Fruit fly (Drosophila melanogaster) whole organism, embryonic: ENCODE measurements around the gene Ifrd1.
A peak's percentile ranks its signal among the peaks of the same experiment; 100 is the strongest.

Source experiments
- Ada2b ChIP-seq: fragments of 200-800 bp; sonication (Bioruptor generic); IDR thresholded peaks from 2 replicates; pipeline ENCODE4 v1.3.6; 2022; ENCODE audit warnings: missing biosample characterization, missing genetic modification characterization
- CG10267 ChIP-seq: fragments of 200-800 bp; sonication (Bioruptor generic); optimal IDR thresholded peaks from 2 replicates; lab custom pipeline; 2018; ENCODE audit warnings: missing biosample characterization, mild to moderate bottlenecking, missing genetic modification characterization, moderate library complexity
- CG11504 ChIP-seq: fragments of 200-800 bp; sonication (Bioruptor generic); optimal IDR thresholded peaks from 3 replicates; lab custom pipeline; 2019; ENCODE audit warnings: missing biosample characterization, mild to moderate bottlenecking, missing genetic modification characterization, moderate library complexity
- CG11695 ChIP-seq: fragments of 200-800 bp; sonication (Bioruptor generic); IDR thresholded peaks from 3 replicates; pipeline ENCODE4 v1.3.6; 2022; ENCODE audit warnings: missing biosample characterization, missing genetic modification characterization
- CG12659 ChIP-seq: fragments of 200-800 bp; sonication (Bioruptor generic); optimal IDR thresholded peaks from 3 replicates; lab custom pipeline; 2017; ENCODE audit warnings: mild to moderate bottlenecking, missing biosample characterization, missing genetic modification reagents, missing genetic modification characterization
- CG13123 ChIP-seq: fragments of 200-800 bp; sonication (Bioruptor generic); optimal IDR thresholded peaks from 2 replicates; lab custom pipeline; 2016; ENCODE audit warnings: missing biosample characterization, missing genetic modification characterization
- CG16815 ChIP-seq: fragments of 200-800 bp; sonication (Bioruptor generic); optimal IDR thresholded peaks from 3 replicates; lab custom pipeline; 2017; ENCODE audit warnings: missing biosample characterization, mild to moderate bottlenecking, missing genetic modification characterization
- CG17361 ChIP-seq: fragments of 200-800 bp; sonication (Bioruptor generic); IDR thresholded peaks from 3 replicates; pipeline ENCODE4 v1.3.6; 2022; ENCODE audit warnings: missing biosample characterization, missing genetic modification characterization
- CG2120 ChIP-seq: fragments of 200-800 bp; sonication (Bioruptor generic); optimal IDR thresholded peaks from 3 replicates; lab custom pipeline; 2016; ENCODE audit warnings: missing biosample characterization, missing genetic modification characterization
- CG2199 ChIP-seq: fragments of 200-800 bp; sonication (Bioruptor generic); IDR thresholded peaks from 3 replicates; pipeline ENCODE4 v1.3.6; 2022; ENCODE audit warnings: missing biosample characterization, missing genetic modification characterization
- CG31388 ChIP-seq: fragments of 200-800 bp; sonication (Bioruptor generic); optimal IDR thresholded peaks from 2 replicates; lab custom pipeline; 2016; ENCODE audit warnings: missing biosample characterization, missing genetic modification characterization
- CG3281 ChIP-seq: fragments of 200-800 bp; sonication (Bioruptor generic); optimal IDR thresholded peaks from 3 replicates; lab custom pipeline; 2017; ENCODE audit warnings: missing biosample characterization, mild to moderate bottlenecking, missing genetic modification characterization
- CG34224 ChIP-seq: fragments of 200-800 bp; sonication (Bioruptor generic); IDR thresholded peaks from 3 replicates; pipeline ENCODE4 v1.3.6; 2022; ENCODE audit warnings: missing biosample characterization, missing genetic modification characterization; ENCODE audit not compliant: partially characterized antibody
- CG34376 ChIP-seq: fragments of 200-800 bp; sonication (Bioruptor generic); optimal IDR thresholded peaks from 2 replicates; lab custom pipeline; 2018; ENCODE audit warnings: missing biosample characterization, mild to moderate bottlenecking, missing genetic modification characterization
- CG6272 ChIP-seq: fragments of 200-800 bp; sonication (Bioruptor generic); IDR thresholded peaks from 2 replicates; pipeline ENCODE4 v1.3.6; 2022; ENCODE audit warnings: missing biosample characterization, missing genetic modification characterization
- CG6689 ChIP-seq: fragments of 200-800 bp; sonication (Bioruptor generic); IDR thresholded peaks from 2 replicates; pipeline ENCODE4 v1.3.6; 2022; ENCODE audit warnings: missing biosample characterization, missing genetic modification characterization
- CG8388 ChIP-seq: fragments of 200-800 bp; sonication (Bioruptor generic); optimal IDR thresholded peaks from 2 replicates; lab custom pipeline; 2019; ENCODE audit warnings: missing biosample characterization, mild to moderate bottlenecking, missing genetic modification characterization, moderate library complexity
- D19B ChIP-seq: fragments of 200-800 bp; sonication (Bioruptor generic); optimal IDR thresholded peaks from 2 replicates; lab custom pipeline; 2017; ENCODE audit warnings: missing biosample characterization, mild to moderate bottlenecking, missing genetic modification characterization
- Dek ChIP-seq: fragments of 200-800 bp; sonication (Bioruptor generic); optimal IDR thresholded peaks from 3 replicates; lab custom pipeline; 2019; ENCODE audit warnings: missing biosample characterization, mild to moderate bottlenecking, missing genetic modification characterization, moderate library complexity
- Doc2 ChIP-seq: fragments of 200-800 bp; sonication (Bioruptor generic); IDR thresholded peaks from 2 replicates; pipeline ENCODE4 v1.3.6; 2022; ENCODE audit warnings: missing biosample characterization, missing genetic modification characterization
- Doc3 ChIP-seq: fragments of 200-800 bp; sonication (Bioruptor generic); IDR thresholded peaks from 3 replicates; pipeline ENCODE4 v1.3.6; 2022; ENCODE audit warnings: missing biosample characterization, missing genetic modification characterization; ENCODE audit not compliant: partially characterized antibody
- H15 ChIP-seq: fragments of 200-800 bp; sonication (Bioruptor generic); IDR thresholded peaks from 3 replicates; pipeline ENCODE4 v1.3.6; 2022; ENCODE audit warnings: missing biosample characterization, missing genetic modification characterization
- Tbp ChIP-seq: fragments of >200 bp; optimal IDR thresholded peaks from 2 replicates; lab custom pipeline; 2018; ENCODE audit warnings: missing biosample characterization, missing genetic modification characterization
- Usf ChIP-seq: fragments of 200-800 bp; sonication (Bioruptor generic); optimal IDR thresholded peaks from 2 replicates; lab custom pipeline; 2017; ENCODE audit warnings: missing genotype, missing biosample characterization, missing genetic modification characterization
- ap ChIP-seq: fragments of 200-800 bp; sonication (Bioruptor generic); IDR thresholded peaks from 2 replicates; pipeline ENCODE4 v1.3.6; 2022; ENCODE audit warnings: missing biosample characterization, missing genetic modification characterization
- chinmo ChIP-seq: fragments of 200-800 bp; sonication (Bioruptor generic); IDR thresholded peaks from 4 replicates; pipeline ENCODE4 v1.3.6; 2022; ENCODE audit warnings: missing biosample characterization, missing genetic modification characterization; ENCODE audit not compliant: partially characterized antibody
- chn ChIP-seq: fragments of 200-800 bp; sonication (Bioruptor generic); optimal IDR thresholded peaks from 2 replicates; lab custom pipeline; 2016; ENCODE audit warnings: missing biosample characterization, missing genetic modification characterization
- corto ChIP-seq: fragments of 200-800 bp; sonication (Bioruptor generic); optimal IDR thresholded peaks from 2 replicates; lab custom pipeline; 2016; ENCODE audit warnings: missing biosample characterization, mild to moderate bottlenecking, missing genetic modification characterization, moderate library complexity
- dm ChIP-seq: fragments of 200-800 bp; sonication (Bioruptor generic); optimal IDR thresholded peaks from 3 replicates; lab custom pipeline; 2016; ENCODE audit warnings: missing biosample characterization, missing genetic modification characterization
- fru ChIP-seq: fragments of >200 bp; optimal IDR thresholded peaks from 2 replicates; lab custom pipeline; 2017
- gsb-n ChIP-seq: fragments of 200-800 bp; sonication (Bioruptor generic); optimal IDR thresholded peaks from 3 replicates; lab custom pipeline; 2018; ENCODE audit warnings: missing biosample characterization, mild to moderate bottlenecking, missing genetic modification characterization
- gt ChIP-seq: fragments of 200-800 bp; sonication (Bioruptor generic); IDR thresholded peaks from 2 replicates; pipeline ENCODE4 v1.3.6; 2022; ENCODE audit warnings: missing biosample characterization, missing genetic modification characterization
- jing ChIP-seq: fragments of 200-800 bp; sonication (Bioruptor generic); optimal IDR thresholded peaks from 2 replicates; lab custom pipeline; 2018; ENCODE audit warnings: missing biosample characterization, mild to moderate bottlenecking, missing genetic modification characterization
- mld ChIP-seq: fragments of 200-800 bp; sonication (Bioruptor generic); IDR thresholded peaks from 3 replicates; pipeline ENCODE4 v1.3.6; 2022; ENCODE audit warnings: missing biosample characterization, missing genetic modification characterization; ENCODE audit not compliant: partially characterized antibody
- nmo ChIP-seq: fragments of 200-800 bp; sonication (Bioruptor generic); optimal IDR thresholded peaks from 2 replicates; lab custom pipeline; 2018; ENCODE audit warnings: missing biosample characterization, mild to moderate bottlenecking, missing genetic modification characterization, moderate library complexity
- odd ChIP-seq: fragments of 200-800 bp; sonication (Bioruptor generic); optimal IDR thresholded peaks from 2 replicates; lab custom pipeline; 2017; ENCODE audit warnings: missing biosample characterization, mild to moderate bottlenecking, missing genetic modification characterization
- org-1 ChIP-seq: fragments of 200-800 bp; sonication (Bioruptor generic); optimal IDR thresholded peaks from 2 replicates; lab custom pipeline; 2017; ENCODE audit warnings: missing biosample characterization, missing genetic modification characterization
- pros ChIP-seq: fragments of 200-800 bp; sonication (Bioruptor generic); optimal IDR thresholded peaks from 3 replicates; lab custom pipeline; 2019; ENCODE audit warnings: missing biosample characterization, mild to moderate bottlenecking, missing genetic modification characterization, moderate library complexity
- pum ChIP-seq: fragments of 200-800 bp; sonication (Bioruptor generic); optimal IDR thresholded peaks from 2 replicates; lab custom pipeline; 2016; ENCODE audit warnings: missing biosample characterization, missing genetic modification characterization
- pzg ChIP-seq: fragments of 200-800 bp; sonication (Bioruptor generic); optimal IDR thresholded peaks from 3 replicates; lab custom pipeline; 2018; ENCODE audit warnings: missing biosample characterization, mild to moderate bottlenecking, missing genetic modification characterization, moderate library complexity
- ranshi ChIP-seq: fragments of 200-800 bp; sonication (Bioruptor generic); IDR thresholded peaks from 2 replicates; pipeline ENCODE4 v1.3.6; 2022; ENCODE audit warnings: missing biosample characterization, missing genetic modification characterization
- repo ChIP-seq: fragments of 200-800 bp; sonication (Bioruptor generic); optimal IDR thresholded peaks from 2 replicates; lab custom pipeline; 2016; ENCODE audit warnings: missing biosample characterization, missing genetic modification characterization
- sim ChIP-seq: fragments of 200-800 bp; sonication (Bioruptor generic); IDR thresholded peaks from 2 replicates; pipeline ENCODE4 v1.3.6; 2022; ENCODE audit warnings: missing biosample characterization, missing genetic modification characterization
- slou ChIP-seq: fragments of 200-800 bp; sonication (Bioruptor generic); optimal IDR thresholded peaks from 3 replicates; lab custom pipeline; 2016; ENCODE audit warnings: missing biosample characterization, missing genetic modification characterization
- slp2 ChIP-seq: fragments of 200-800 bp; sonication (Bioruptor generic); optimal IDR thresholded peaks from 2 replicates; lab custom pipeline; 2016; ENCODE audit warnings: missing biosample characterization, missing genetic modification characterization
- sr ChIP-seq: fragments of 200-800 bp; sonication (Bioruptor generic); IDR thresholded peaks from 3 replicates; pipeline ENCODE4 v1.3.6; 2022; ENCODE audit warnings: missing biosample characterization, missing genetic modification characterization
- sug ChIP-seq: fragments of 200-800 bp; optimal IDR thresholded peaks from 2 replicates; lab custom pipeline; 2019; ENCODE audit warnings: missing biosample characterization, mild to moderate bottlenecking, missing genetic modification characterization, moderate library complexity
- vnd ChIP-seq: fragments of 200-800 bp; sonication (Bioruptor generic); IDR thresholded peaks from 3 replicates; pipeline ENCODE4 v1.3.6; 2022; ENCODE audit warnings: missing biosample characterization, missing genetic modification characterization; ENCODE audit not compliant: partially characterized antibody
- wek ChIP-seq: fragments of 200-800 bp; sonication (Bioruptor generic); optimal IDR thresholded peaks from 3 replicates; lab custom pipeline; 2018; ENCODE audit warnings: missing biosample characterization, mild to moderate bottlenecking, missing genetic modification characterization, moderate library complexity
- wor ChIP-seq: fragments of 200-800 bp; sonication (Bioruptor generic); IDR thresholded peaks from 2 replicates; pipeline ENCODE4 v1.3.6; 2022; ENCODE audit warnings: missing biosample characterization, missing genetic modification characterization
- yki ChIP-seq: fragments of >200 bp; optimal IDR thresholded peaks from 3 replicates; lab custom pipeline; 2018

The Ifrd1 gene

dm6 chr2L:2874542-2875194, 379 bp upstream of the Ifrd1 start, which contains the start of gene CG8814 (continued):
- peak; percentile 74 for TF ChIP-seq CG6689 (GFP tag; lab: Robert Waterston, UW)
- TF ChIP-seq yki (lab: Kevin White, UChicago), result no peak
- peak; percentile 62 for TF ChIP-seq pzg
- TF ChIP-seq Doc3 (GFP tag; lab: Robert Waterston, UW), result peak; percentile 66; the same call in 2 of the 3 replicates
- peak; percentile 32 for TF ChIP-seq CG34376
- no peak for TF ChIP-seq gt (GFP tag; lab: Robert Waterston, UW)
- TF ChIP-seq pros (GFP tag; lab: Kevin White, UChicago), result no peak
- no peak for TF ChIP-seq Doc2 (GFP tag; lab: Robert Waterston, UW)
- TF ChIP-seq CG13123 (GFP tag; lab: Kevin White, UChicago), result peak; percentile 37
- TF ChIP-seq CG12659 (GFP tag; lab: Kevin White, UChicago), result peak; percentile 91
- no peak for TF ChIP-seq org-1 (GFP tag; lab: Kevin White, UChicago)
- TF ChIP-seq dm (GFP tag; lab: Kevin White, UChicago), result no peak
- peak; percentile 25 for TF ChIP-seq corto (GFP tag; lab: Kevin White, UChicago)
- TF ChIP-seq Ada2b (GFP tag; lab: Robert Waterston, UW), result peak; percentile 56
- TF ChIP-seq repo (GFP tag; lab: Kevin White, UChicago), result no peak
- TF ChIP-seq chn (GFP tag; lab: Kevin White, UChicago), result no peak
- no peak for TF ChIP-seq CG11695 (GFP tag; lab: Robert Waterston, UW)
- TF ChIP-seq fru (lab: Kevin White, UChicago), result no peak
- TF ChIP-seq ranshi, result peak; percentile 65; the same call in 1 of the 2 replicates
- peak; percentile 46 for TF ChIP-seq gsb-n (tag; lab: Kevin White, UChicago)
- TF ChIP-seq CG16815 (GFP tag; lab: Kevin White, UChicago), result peak; percentile 61
- TF ChIP-seq CG8388 (GFP tag; lab: Kevin White, UChicago), result peak; percentile 46
- no peak for TF ChIP-seq jing (GFP tag; lab: Kevin White, UChicago)
- TF ChIP-seq vnd (GFP tag; lab: Robert Waterston, UW), result peak; percentile 76
- TF ChIP-seq CG2199 (GFP tag; lab: Robert Waterston, UW), result no peak
- peak; percentile 68; the same call in 2 of the 3 replicates for TF ChIP-seq mld
- TF ChIP-seq Dek (tag; lab: Kevin White, UChicago), result peak; percentile 75
- peak; percentile 72 for TF ChIP-seq CG11504 (tag; lab: Kevin White, UChicago)
- TF ChIP-seq Tbp (GFP tag; lab: Kevin White, UChicago), result no peak
- peak; percentile 89 for TF ChIP-seq CG17361
- TF ChIP-seq CG34224 (GFP tag; lab: Robert Waterston, UW), result peak; percentile 70
- TF ChIP-seq ap, result no peak
- peak; percentile 76 for TF ChIP-seq CG10267 (tag; lab: Kevin White, UChicago)
- TF ChIP-seq nmo (GFP tag; lab: Kevin White, UChicago), result peak; percentile 90
- no peak for TF ChIP-seq pum (GFP tag; lab: Kevin White, UChicago)
- TF ChIP-seq sug (tag; lab: Kevin White, UChicago), result peak; percentile 83
- no peak for TF ChIP-seq odd (GFP tag; lab: Kevin White, UChicago)
- no peak for TF ChIP-seq sim (GFP tag; lab: Robert Waterston, UW)
- peak; percentile 54 for TF ChIP-seq D19B (GFP tag; lab: Kevin White, UChicago)
- TF ChIP-seq CG31388 (GFP tag; lab: Kevin White, UChicago), result peak; percentile 50
- TF ChIP-seq CG6272 (GFP tag; lab: Robert Waterston, UW), result peak; percentile 75
- 0 out of 3 replicates have a peak, but pooled peaks have one; percentile 27 for TF ChIP-seq sr (GFP tag; lab: Robert Waterston, UW)
- peak; percentile 96 for TF ChIP-seq chinmo (GFP tag; lab: Robert Waterston, UW)
- no peak for TF ChIP-seq wek
- peak; percentile 77 for TF ChIP-seq CG2120
- peak; percentile 23; the same call in 1 of the 2 replicates for TF ChIP-seq wor (GFP tag; lab: Robert Waterston, UW)
- no peak for TF ChIP-seq slp2 (GFP tag; lab: Kevin White, UChicago)
- 0 out of 3 replicates have a peak, but pooled peaks have one; percentile 14 for TF ChIP-seq H15 (GFP tag; lab: Robert Waterston, UW)
- peak; percentile 28 for TF ChIP-seq Usf
- peak; percentile 58 for TF ChIP-seq CG3281 (GFP tag; lab: Kevin White, UChicago)
- TF ChIP-seq slou (GFP tag; lab: Kevin White, UChicago), result peak; percentile 68
